Worm (Caenorhabditis elegans): ENCODE data around the gene tag-124.

DNA sequence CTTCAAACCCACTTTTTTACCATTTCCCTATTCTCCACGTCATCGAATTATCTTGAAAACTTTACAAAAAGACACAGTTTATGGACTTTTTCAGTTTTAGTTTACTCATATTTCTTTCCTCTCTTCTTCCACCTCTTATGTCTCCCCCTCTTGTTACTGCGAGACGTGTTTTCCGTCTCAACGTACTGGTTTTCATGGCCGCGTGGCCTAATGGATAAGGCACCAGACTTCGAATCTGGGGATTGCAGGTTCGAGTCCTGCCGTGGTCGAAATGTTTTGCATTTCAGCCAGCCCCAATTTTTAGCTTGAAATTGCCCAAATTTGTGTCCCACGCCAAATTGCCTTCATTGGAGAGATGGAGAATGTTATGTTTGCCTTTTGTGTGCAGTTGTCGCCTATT lies 25.0 kb upstream of the tag-124 start:
- TF ChIP-seq nhr-28 (tag; optimal IDR thresholded peaks at IDR 0.05) = no peak
- peak; percentile 93 for TF ChIP-seq cnd-1 (tag; optimal IDR thresholded peaks at IDR 0.05)
- no peak for TF ChIP-seq ceh-39 (tag; optimal IDR thresholded peaks at IDR 0.05)
- peak; percentile 91 for TF ChIP-seq ceh-83 (GFP tag; optimal IDR thresholded peaks at IDR 0.05)
- no peak for TF ChIP-seq zip-8 (tag; optimal IDR thresholded peaks at IDR 0.05)
- TF ChIP-seq pha-4 (tag; optimal IDR thresholded peaks at IDR 0.05) = no peak
- TF ChIP-seq nhr-76 (tag; optimal IDR thresholded peaks at IDR 0.05) = no peak
- no peak for TF ChIP-seq elt-1 (tag; optimal IDR thresholded peaks at IDR 0.05; ENCODE audit: borderline replicate concordance, insufficient read depth)
